Worm (Caenorhabditis elegans) whole organism, L4/young adult: ENCODE results near the gene C05D9.9.

Experiments used
- W03F9.2 ChIP-seq: fragments of 150-350 bp; optimal IDR thresholded peaks from 2 replicates; lab custom pipeline; 2014; ENCODE audit warnings: missing biosample characterization, missing genetic modification characterization
- dao-5 ChIP-seq: sonication (generic microtip); optimal IDR thresholded peaks from 2 replicates; lab custom pipeline; 2016; ENCODE audit warnings: missing genotype, missing genetic modification characterization, moderate library complexity, missing compliant biosample characterization
- him-1 ChIP-seq: sonication (generic microtip); optimal IDR thresholded peaks from 2 replicates; lab custom pipeline; 2016; ENCODE audit warnings: missing genotype, missing genetic modification reagents, missing genetic modification characterization, missing compliant biosample characterization

Gene C05D9.9

DNA sequence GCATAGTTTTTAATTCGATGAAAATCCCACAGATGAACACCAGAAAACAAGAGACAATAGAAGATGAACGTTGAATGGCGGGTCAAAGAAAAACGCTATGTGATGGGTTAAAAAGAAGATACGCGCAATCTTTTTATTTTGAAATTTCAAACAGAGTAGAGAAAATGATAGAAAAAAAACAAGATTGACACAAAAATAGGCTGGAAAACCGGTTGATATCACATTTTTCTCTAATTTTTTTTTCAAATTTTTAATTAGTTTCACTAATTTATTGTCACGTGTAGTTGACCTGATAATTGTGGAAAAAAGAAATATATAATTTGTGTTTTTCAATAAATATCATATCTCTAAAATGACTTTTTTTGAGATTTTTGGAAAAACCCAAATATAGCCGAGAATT lies at the start of gene C05D9.9:
C05D9.9 (minus strand) TSS at position 101 of the 400 bp plus-strand sequence.
- TF ChIP-seq dao-5: no peak
- no peak for TF ChIP-seq him-1 (tag; lab: Kevin White, UChicago)
- TF ChIP-seq W03F9.2 (tag; lab: Kevin White, UChicago): no peak

ce11 chrX:1172024-1172423 lies 48.0 kb upstream of the C05D9.9 start:
- TF ChIP-seq W03F9.2 (tag; lab: Kevin White, UChicago) (no peak), him-1 (tag; lab: Kevin White, UChicago) (no peak), dao-5 (no peak)

- TF ChIP-seq him-1 (tag; lab: Kevin White, UChicago) (no peak), W03F9.2 (tag; lab: Kevin White, UChicago) (no peak)
These were observed 47.6 kb upstream of the C05D9.9 start for ce11 chrX:1171617-1172016.

- TF ChIP-seq him-1 (tag; lab: Kevin White, UChicago): no peak
- TF ChIP-seq dao-5: no peak
- TF ChIP-seq W03F9.2 (tag; lab: Kevin White, UChicago): no peak
These were observed 43.2 kb upstream of the C05D9.9 start for ce11 chrX:1167234-1167633.

- no peak for TF ChIP-seq him-1 (tag; lab: Kevin White, UChicago)
These were observed 38.0 kb upstream of the C05D9.9 start, which contains the start of gene tmc-1 for ce11 chrX:1162019-1162418. tmc-1 (plus strand) TSS chrX:1162207.

DNA sequence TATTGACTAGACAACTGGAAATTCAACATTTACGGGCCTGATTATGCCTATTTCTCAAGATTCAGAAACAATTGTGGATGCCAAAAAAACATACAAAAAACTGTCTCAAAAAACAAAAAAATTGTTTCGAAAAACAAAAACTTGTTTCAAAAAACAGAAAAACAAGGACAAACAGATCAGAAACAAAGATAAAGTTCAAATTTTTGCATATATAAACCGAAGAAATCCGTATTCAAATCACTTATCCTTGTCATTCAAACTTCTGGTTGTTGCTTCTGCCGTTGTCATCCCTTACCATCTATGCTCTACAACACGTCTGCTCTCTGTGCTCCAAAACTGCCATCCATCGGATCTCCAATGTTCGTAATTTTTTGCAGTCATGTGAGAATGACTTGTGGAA lies 30.6 kb upstream of the C05D9.9 start, which contains the start of gene R193.1:
R193.1 (plus strand) TSS at position 301 of the 400 bp plus-strand sequence.
- no peak for TF ChIP-seq dao-5

DNA sequence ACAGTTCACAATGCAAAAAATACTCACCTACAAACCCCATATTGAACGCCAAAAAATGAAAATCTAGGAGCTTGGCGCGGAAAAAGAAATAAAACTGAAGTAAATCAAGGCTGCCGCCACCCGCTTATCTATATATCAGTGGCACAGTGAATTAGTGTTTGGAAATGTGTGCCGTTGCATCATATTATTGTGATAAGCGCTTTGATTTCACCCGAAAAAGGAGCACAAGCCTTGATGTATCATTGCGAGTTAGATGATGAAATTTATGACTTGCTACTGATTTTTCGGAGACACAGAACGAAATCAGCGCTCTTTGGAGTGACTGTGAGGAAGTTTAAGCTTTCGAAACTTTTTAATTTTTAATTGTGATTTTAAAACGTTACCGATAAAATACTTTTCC lies 24.4 kb upstream of the C05D9.9 start, which contains the start of the genes R193.2 and R193.6:
R193.2 (minus strand) TSS at position 148 of the 400 bp plus-strand sequence.
R193.6 (plus strand) TSS at position 350 of the 400 bp plus-strand sequence.
- TF ChIP-seq W03F9.2 (tag; lab: Kevin White, UChicago) (no peak), dao-5 (no peak), him-1 (tag; lab: Kevin White, UChicago) (no peak)

DNA sequence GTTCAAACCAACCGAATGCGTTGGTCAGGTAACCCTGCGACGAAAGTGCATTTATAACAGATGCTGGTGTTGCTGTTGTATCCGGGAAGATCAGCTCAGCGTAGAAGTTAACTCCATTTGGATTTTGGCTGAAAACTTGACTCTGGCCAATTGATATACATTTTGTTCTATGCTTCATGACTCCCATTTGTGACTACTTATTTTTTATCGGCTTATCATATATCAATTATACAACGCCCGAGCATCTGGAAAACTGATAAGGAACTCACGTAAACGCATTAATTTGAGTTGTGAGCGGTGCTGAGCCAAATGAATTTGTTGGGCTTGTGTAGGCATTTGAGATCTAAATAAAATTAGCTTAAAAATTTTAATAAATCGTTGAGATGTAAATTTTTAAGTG lies 23.3 kb upstream of the C05D9.9 start:
- TF ChIP-seq W03F9.2 (tag; lab: Kevin White, UChicago) (no peak), dao-5 (no peak), him-1 (tag; lab: Kevin White, UChicago) (no peak)

DNA sequence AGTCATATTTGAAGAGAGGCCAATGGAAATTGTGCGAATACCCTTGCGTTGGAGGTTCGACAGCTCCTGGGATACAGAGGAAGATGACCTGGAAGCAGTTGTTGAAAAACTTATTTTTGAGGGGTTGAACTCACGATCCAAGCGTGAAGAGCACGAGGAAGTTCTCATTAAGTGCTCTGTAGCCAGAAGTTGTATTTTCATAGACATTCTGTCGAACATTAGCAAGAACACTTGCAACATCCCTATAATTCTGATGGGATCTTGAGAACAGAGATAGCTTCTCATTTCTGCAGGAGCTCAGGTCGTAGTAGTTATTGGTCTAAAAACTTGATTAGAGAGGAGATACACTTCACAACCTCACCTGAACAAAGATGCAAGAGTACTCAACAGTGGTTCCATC lies 17.6 kb upstream of the C05D9.9 start:
- TF ChIP-seq dao-5 (no peak), him-1 (tag; lab: Kevin White, UChicago) (no peak), W03F9.2 (tag; lab: Kevin White, UChicago) (no peak)

- no peak for TF ChIP-seq him-1 (tag; lab: Kevin White, UChicago)
- TF ChIP-seq dao-5: no peak
- peak; percentile 5 for TF ChIP-seq W03F9.2 (tag; lab: Kevin White, UChicago)
These were observed 4.5 kb upstream of the C05D9.9 start, which contains the start of gene snx-1 for ce11 chrX:1128503-1129036. snx-1 (plus strand) TSS chrX:1128986.

- TF ChIP-seq him-1 (tag; lab: Kevin White, UChicago): no peak
- TF ChIP-seq W03F9.2 (tag; lab: Kevin White, UChicago): no peak
These were observed 2.2 kb upstream of the C05D9.9 start for ce11 chrX:1126207-1126606.

DNA sequence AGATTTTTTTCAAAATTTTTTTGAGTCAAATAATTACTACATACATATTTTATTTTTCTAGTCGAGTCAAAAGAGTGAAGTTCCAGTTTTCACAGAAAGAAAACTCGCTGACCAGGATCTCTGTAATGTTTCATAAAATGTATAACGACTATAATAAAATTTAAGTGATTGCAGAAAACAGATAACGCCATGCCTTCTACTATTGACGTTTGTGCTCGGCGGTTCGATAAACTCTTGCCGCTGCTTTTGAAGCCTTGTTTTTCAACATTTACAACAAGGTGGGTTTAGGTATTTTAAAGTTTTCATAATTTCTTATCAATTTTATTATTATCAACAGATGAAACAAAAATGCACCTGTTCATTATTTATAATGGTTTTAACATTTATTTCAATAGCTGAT lies 1.4 kb upstream of the C05D9.9 start, which contains the start of gene lmp-2:
lmp-2 (plus strand) TSS at position 190 of the 400 bp plus-strand sequence.
- no peak for TF ChIP-seq W03F9.2 (tag; lab: Kevin White, UChicago)
- TF ChIP-seq him-1 (tag; lab: Kevin White, UChicago): no peak
- no peak for TF ChIP-seq dao-5

ce11 chrX:1123471-1123870 lies 575 bp downstream of the C05D9.9 start:
- no peak for TF ChIP-seq W03F9.2 (tag; lab: Kevin White, UChicago)
- TF ChIP-seq him-1 (tag; lab: Kevin White, UChicago): no peak
- TF ChIP-seq dao-5: no peak

DNA sequence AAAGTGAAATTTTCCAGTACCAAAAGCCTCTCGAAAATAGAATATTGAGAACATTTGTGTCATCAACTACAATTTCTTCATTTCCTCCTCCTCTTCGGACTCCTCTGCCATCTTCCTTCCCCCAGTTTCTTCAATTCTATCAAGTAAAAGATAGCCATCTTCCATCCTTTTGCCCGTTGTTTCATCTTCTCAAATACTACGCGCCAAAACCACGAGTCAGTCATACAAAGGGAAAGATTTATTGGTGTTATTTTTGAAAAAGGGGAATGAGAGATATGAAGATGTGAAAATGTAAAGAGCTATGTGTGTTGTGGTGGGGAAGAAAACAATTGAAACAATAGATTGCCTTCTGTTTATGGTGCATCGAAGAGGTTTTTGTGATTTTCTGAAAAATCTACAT lies 1.8 kb downstream of the C05D9.9 start:
- no peak for TF ChIP-seq him-1 (tag; lab: Kevin White, UChicago)
- no peak for TF ChIP-seq dao-5

- TF ChIP-seq W03F9.2 (tag; lab: Kevin White, UChicago) (no peak), him-1 (tag; lab: Kevin White, UChicago) (no peak), dao-5 (no peak)
These were observed 2.5 kb downstream of the C05D9.9 start for ce11 chrX:1121575-1121974.
